In genomic region chr3L:347641-348405, dm6 we compare ENCODE assay signal across 1 fruit fly cellular context.
A peak's percentile ranks its signal among the peaks of the same experiment; 100 is the strongest.
TF ChIP-seq lines count a peak whose summit lies in the region.

No protein-coding gene starts in this region.

TF ChIP-seq in whole organism, embryonic, 481 proteins besides CTCF, POLR2A, EP300 and RAD21 (continued from another document and continues in another):
- TF ChIP-seq Ets97D (GFP tag; optimal IDR thresholded peaks at IDR 0.05; lab: Kevin White, UChicago): peak; percentile 29
- no peak for TF ChIP-seq zfh2 (GFP tag; optimal IDR thresholded peaks at IDR 0.05; lab: Kevin White, UChicago)
- no peak for TF ChIP-seq Gsc (GFP tag; IDR thresholded peaks at IDR 0.05; lab: Robert Waterston, UW)
- TF ChIP-seq CG13123 (GFP tag; optimal IDR thresholded peaks at IDR 0.05; lab: Kevin White, UChicago): peak; percentile 62
- TF ChIP-seq Fer3 (tag; optimal IDR thresholded peaks at IDR 0.05; lab: Kevin White, UChicago): peak; percentile 34
- TF ChIP-seq CG12744 (GFP tag; optimal IDR thresholded peaks at IDR 0.05; lab: Kevin White, UChicago): no peak
- TF ChIP-seq zen (tag; optimal IDR thresholded peaks at IDR 0.05; lab: Kevin White, UChicago): peak; percentile 46
- peak; percentile 68 for TF ChIP-seq stc (GFP tag; IDR thresholded peaks at IDR 0.05; lab: Robert Waterston, UW)
- TF ChIP-seq danr (GFP tag; IDR thresholded peaks at IDR 0.05; lab: Robert Waterston, UW): no peak
- TF ChIP-seq HmgZ (tag; optimal IDR thresholded peaks at IDR 0.05; lab: Kevin White, UChicago): no peak
- no peak for TF ChIP-seq pho (GFP tag; optimal IDR thresholded peaks at IDR 0.05; lab: Kevin White, UChicago)
- TF ChIP-seq en (GFP tag; optimal IDR thresholded peaks at IDR 0.05; lab: Kevin White, UChicago): peak; percentile 63
- TF ChIP-seq CG32767 (GFP tag; IDR thresholded peaks at IDR 0.05; lab: Robert Waterston, UW): peak; percentile 55; the same call in 1 of the 2 replicates
- no peak for TF ChIP-seq hb (GFP tag; IDR thresholded peaks at IDR 0.05; lab: Robert Waterston, UW; ENCODE audit: partially characterized antibody)
- peak; percentile 13 for TF ChIP-seq crc (GFP tag; optimal IDR thresholded peaks at IDR 0.05; lab: Kevin White, UChicago)
- TF ChIP-seq CG4328 (GFP tag; optimal IDR thresholded peaks at IDR 0.05; lab: Kevin White, UChicago): no peak
- peak; percentile 62 for TF ChIP-seq repo (GFP tag; optimal IDR thresholded peaks at IDR 0.05; lab: Kevin White, UChicago)
- TF ChIP-seq CG14050 (GFP tag; IDR thresholded peaks at IDR 0.05; lab: Robert Waterston, UW): peak; percentile 53; the same call in 2 of the 3 replicates
- TF ChIP-seq TFAM (GFP tag; optimal IDR thresholded peaks at IDR 0.05; lab: Kevin White, UChicago): peak; percentile 17
- TF ChIP-seq Myb (GFP tag; optimal IDR thresholded peaks at IDR 0.05; lab: Kevin White, UChicago): peak; percentile 18
- 0 out of 2 replicates have a peak, but pooled peaks have one; percentile 53 for TF ChIP-seq sim (GFP tag; IDR thresholded peaks at IDR 0.05; lab: Robert Waterston, UW)
- TF ChIP-seq zf30C (GFP tag; optimal IDR thresholded peaks at IDR 0.05; lab: Kevin White, UChicago): peak; percentile 81
- TF ChIP-seq sug (tag; optimal IDR thresholded peaks at IDR 0.05; lab: Kevin White, UChicago): no peak
- peak; percentile 71 for TF ChIP-seq CG2678 (tag; optimal IDR thresholded peaks at IDR 0.05; lab: Kevin White, UChicago)
- peak; percentile 46 for TF ChIP-seq CG18599 (GFP tag; optimal IDR thresholded peaks at IDR 0.05; lab: Kevin White, UChicago)
- no peak for TF ChIP-seq CG17612 (GFP tag; IDR thresholded peaks at IDR 0.05; lab: Robert Waterston, UW)
- TF ChIP-seq CG11093 (GFP tag; IDR thresholded peaks at IDR 0.05; lab: Robert Waterston, UW): peak; percentile 75; the same call in 2 of the 3 replicates
- no peak for TF ChIP-seq sc (optimal IDR thresholded peaks at IDR 0.05; lab: Kevin White, UChicago)
- TF ChIP-seq sc (GFP tag; optimal IDR thresholded peaks at IDR 0.05; lab: Kevin White, UChicago): peak; percentile 78
- no peak for TF ChIP-seq CG3995 (GFP tag; optimal IDR thresholded peaks at IDR 0.05; lab: Kevin White, UChicago)
- TF ChIP-seq CG14860 (GFP tag; IDR thresholded peaks at IDR 0.05; lab: Robert Waterston, UW; ENCODE audit: partially characterized antibody): no peak
- peak; percentile 61 for TF ChIP-seq CG7556 (GFP tag; optimal IDR thresholded peaks at IDR 0.05; lab: Kevin White, UChicago)
- TF ChIP-seq toy (GFP tag; IDR thresholded peaks at IDR 0.05; lab: Robert Waterston, UW): no peak
- peak; percentile 67 for TF ChIP-seq gsb-n (tag; optimal IDR thresholded peaks at IDR 0.05; lab: Kevin White, UChicago)
- peak; percentile 48 for TF ChIP-seq CG6654 (GFP tag; optimal IDR thresholded peaks at IDR 0.05; lab: Kevin White, UChicago)
- peak; percentile 66 for TF ChIP-seq lab (GFP tag; optimal IDR thresholded peaks at IDR 0.05; lab: Kevin White, UChicago)
- TF ChIP-seq tx (GFP tag; optimal IDR thresholded peaks at IDR 0.05; lab: Kevin White, UChicago): peak; percentile 59
- TF ChIP-seq CG6254 (GFP tag; optimal IDR thresholded peaks at IDR 0.05; lab: Kevin White, UChicago): peak; percentile 69
- peak; percentile 62 for TF ChIP-seq PHDP (tag; optimal IDR thresholded peaks at IDR 0.05; lab: Kevin White, UChicago)
- TF ChIP-seq CG10979 (tag; optimal IDR thresholded peaks at IDR 0.05; lab: Kevin White, UChicago): peak; percentile 86
- no peak for TF ChIP-seq CrebB (tag; optimal IDR thresholded peaks at IDR 0.05; lab: Kevin White, UChicago)
- no peak for TF ChIP-seq HLH4C (GFP tag; IDR thresholded peaks at IDR 0.05; lab: Robert Waterston, UW; ENCODE audit: partially characterized antibody)
- TF ChIP-seq D19A (tag; optimal IDR thresholded peaks at IDR 0.05; lab: Kevin White, UChicago): peak; percentile 71
- TF ChIP-seq D19B (GFP tag; optimal IDR thresholded peaks at IDR 0.05; lab: Kevin White, UChicago): no peak
- TF ChIP-seq seq (GFP tag; IDR thresholded peaks at IDR 0.05; lab: Robert Waterston, UW): peak; percentile 35; the same call in 1 of the 2 replicates
- TF ChIP-seq gcm (GFP tag; optimal IDR thresholded peaks at IDR 0.05; lab: Kevin White, UChicago): peak; percentile 68
- no peak for TF ChIP-seq CG11085 (GFP tag; IDR thresholded peaks at IDR 0.05; lab: Robert Waterston, UW)
- peak; percentile 85 for TF ChIP-seq Blimp-1 (GFP tag; optimal IDR thresholded peaks at IDR 0.05; lab: Kevin White, UChicago)
- TF ChIP-seq ftz-f1 (GFP tag; optimal IDR thresholded peaks at IDR 0.05; lab: Kevin White, UChicago): no peak
- TF ChIP-seq CG34376 (GFP tag; optimal IDR thresholded peaks at IDR 0.05; lab: Kevin White, UChicago): no peak
- peak; percentile 54 for TF ChIP-seq CG6689 (GFP tag; IDR thresholded peaks at IDR 0.05; lab: Robert Waterston, UW)
- TF ChIP-seq CG12942 (GFP tag; optimal IDR thresholded peaks at IDR 0.05; lab: Kevin White, UChicago): peak; percentile 77
- TF ChIP-seq unpg (GFP tag; optimal IDR thresholded peaks at IDR 0.05; lab: Kevin White, UChicago): peak; percentile 70
- TF ChIP-seq B-H2 (GFP tag; optimal IDR thresholded peaks at IDR 0.05; lab: Kevin White, UChicago): no peak
- no peak for TF ChIP-seq Doc3 (GFP tag; IDR thresholded peaks at IDR 0.05; lab: Robert Waterston, UW; ENCODE audit: partially characterized antibody)
- peak; percentile 40 for TF ChIP-seq CG17186 (GFP tag; optimal IDR thresholded peaks at IDR 0.05; lab: Kevin White, UChicago)
- TF ChIP-seq Usf (GFP tag; optimal IDR thresholded peaks at IDR 0.05; lab: Kevin White, UChicago): no peak
- peak; percentile 57 for TF ChIP-seq ewg (GFP tag; optimal IDR thresholded peaks at IDR 0.05; lab: Kevin White, UChicago)
- peak; percentile 65 for TF ChIP-seq CG6272 (GFP tag; IDR thresholded peaks at IDR 0.05; lab: Robert Waterston, UW)
- no peak for TF ChIP-seq Lpt (GFP tag; optimal IDR thresholded peaks at IDR 0.05; lab: Kevin White, UChicago)
- TF ChIP-seq CG17361 (GFP tag; IDR thresholded peaks at IDR 0.05; lab: Robert Waterston, UW): peak; percentile 55; the same call in 2 of the 3 replicates
- 0 out of 2 replicates have a peak, but pooled peaks have one; percentile 13 for TF ChIP-seq Lim3 (GFP tag; IDR thresholded peaks at IDR 0.05; lab: Robert Waterston, UW)
- peak; percentile 68 for TF ChIP-seq Nf-YB (GFP tag; optimal IDR thresholded peaks at IDR 0.05; lab: Kevin White, UChicago)
- TF ChIP-seq tup (GFP tag; optimal IDR thresholded peaks at IDR 0.05; lab: Kevin White, UChicago): no peak
- TF ChIP-seq gsb (GFP tag; IDR thresholded peaks at IDR 0.05; lab: Robert Waterston, UW): no peak
- no peak for TF ChIP-seq amos (GFP tag; IDR thresholded peaks at IDR 0.05; lab: Robert Waterston, UW; ENCODE audit: partially characterized antibody)
- no peak for TF ChIP-seq yki (optimal IDR thresholded peaks at IDR 0.05; lab: Kevin White, UChicago)
- TF ChIP-seq CG18262 (tag; optimal IDR thresholded peaks at IDR 0.05; lab: Kevin White, UChicago): peak; percentile 86
- no peak for TF ChIP-seq scrt (GFP tag; optimal IDR thresholded peaks at IDR 0.05; lab: Kevin White, UChicago)
- peak; percentile 22 for TF ChIP-seq CG15696 (tag; optimal IDR thresholded peaks at IDR 0.05; lab: Kevin White, UChicago)
- TF ChIP-seq NFAT (GFP tag; IDR thresholded peaks at IDR 0.05; lab: Robert Waterston, UW): peak; percentile 40; the same call in 1 of the 2 replicates
- TF ChIP-seq CG3407 (GFP tag; optimal IDR thresholded peaks at IDR 0.05; lab: Kevin White, UChicago): peak; percentile 75
- TF ChIP-seq CG12299 (tag; optimal IDR thresholded peaks at IDR 0.05; lab: Kevin White, UChicago): peak; percentile 43
- TF ChIP-seq nau (GFP tag; optimal IDR thresholded peaks at IDR 0.05; lab: Kevin White, UChicago): peak; percentile 49
- TF ChIP-seq CG15479 (GFP tag; optimal IDR thresholded peaks at IDR 0.05; lab: Kevin White, UChicago): peak; percentile 81
- no peak for TF ChIP-seq CG2129 (GFP tag; IDR thresholded peaks at IDR 0.05; lab: Robert Waterston, UW; ENCODE audit: partially characterized antibody)
- TF ChIP-seq MTF-1 (GFP tag; optimal IDR thresholded peaks at IDR 0.05; lab: Kevin White, UChicago; ENCODE audit: borderline replicate concordance): peak; percentile 14
- no peak for TF ChIP-seq Vsx1 (GFP tag; optimal IDR thresholded peaks at IDR 0.05; lab: Kevin White, UChicago)
- peak; percentile 15 for TF ChIP-seq CG17912 (GFP tag; optimal IDR thresholded peaks at IDR 0.05; lab: Kevin White, UChicago)
- no peak for TF ChIP-seq ato (GFP tag; IDR thresholded peaks at IDR 0.05; lab: Robert Waterston, UW; ENCODE audit: partially characterized antibody)
- peak; percentile 71 for TF ChIP-seq Hsf (GFP tag; optimal IDR thresholded peaks at IDR 0.05; lab: Kevin White, UChicago)
- TF ChIP-seq CG32532 (GFP tag; IDR thresholded peaks at IDR 0.05; lab: Robert Waterston, UW): no peak
- TF ChIP-seq CG10147 (GFP tag; optimal IDR thresholded peaks at IDR 0.05; lab: Kevin White, UChicago): no peak
- peak; percentile 27 for TF ChIP-seq CG31388 (GFP tag; optimal IDR thresholded peaks at IDR 0.05; lab: Kevin White, UChicago)
- TF ChIP-seq CoRest (tag; optimal IDR thresholded peaks at IDR 0.05; lab: Kevin White, UChicago): peak; percentile 66
- no peak for TF ChIP-seq CG10462 (GFP tag; optimal IDR thresholded peaks at IDR 0.05; lab: Kevin White, UChicago)
- TF ChIP-seq stwl (tag; optimal IDR thresholded peaks at IDR 0.05; lab: Kevin White, UChicago): no peak
- peak; percentile 44; the same call in 1 of the 2 replicates for TF ChIP-seq CG14014 (GFP tag; IDR thresholded peaks at IDR 0.05; lab: Robert Waterston, UW)
- no peak for TF ChIP-seq CG3281 (GFP tag; optimal IDR thresholded peaks at IDR 0.05; lab: Kevin White, UChicago)
- no peak for TF ChIP-seq NC2α (GFP tag; optimal IDR thresholded peaks at IDR 0.05; lab: Kevin White, UChicago)
- TF ChIP-seq trh (GFP tag; optimal IDR thresholded peaks at IDR 0.05; lab: Kevin White, UChicago): no peak
- TF ChIP-seq CG4820 (GFP tag; optimal IDR thresholded peaks at IDR 0.05; lab: Kevin White, UChicago): peak; percentile 74
- no peak for TF ChIP-seq Fer2 (tag; optimal IDR thresholded peaks at IDR 0.05; lab: Kevin White, UChicago)
- peak; percentile 67; the same call in 1 of the 3 replicates for TF ChIP-seq CG34422 (GFP tag; IDR thresholded peaks at IDR 0.05; lab: Robert Waterston, UW)
- no peak for TF ChIP-seq CG12104 (GFP tag; optimal IDR thresholded peaks at IDR 0.05; lab: Kevin White, UChicago)
- TF ChIP-seq HLH3B (GFP tag; IDR thresholded peaks at IDR 0.05; lab: Robert Waterston, UW): peak; percentile 80
- 0 out of 3 replicates have a peak, but pooled peaks have one; percentile 44 for TF ChIP-seq CG3726 (GFP tag; IDR thresholded peaks at IDR 0.05; lab: Robert Waterston, UW)
- TF ChIP-seq CG12236 (GFP tag; optimal IDR thresholded peaks at IDR 0.05; lab: Kevin White, UChicago): peak; percentile 81
- peak; percentile 61 for TF ChIP-seq Asciz (GFP tag; optimal IDR thresholded peaks at IDR 0.05; lab: Kevin White, UChicago)
- no peak for TF ChIP-seq Bgb (GFP tag; IDR thresholded peaks at IDR 0.05; lab: Robert Waterston, UW; ENCODE audit: partially characterized antibody)
- peak; percentile 33; the same call in 1 of the 3 replicates for TF ChIP-seq CG11695 (GFP tag; IDR thresholded peaks at IDR 0.05; lab: Robert Waterston, UW)
- no peak for TF ChIP-seq salm (tag; optimal IDR thresholded peaks at IDR 0.05; lab: Kevin White, UChicago)
- TF ChIP-seq fd3F (GFP tag; optimal IDR thresholded peaks at IDR 0.05; lab: Kevin White, UChicago): no peak
- TF ChIP-seq da (GFP tag; optimal IDR thresholded peaks at IDR 0.05; lab: Kevin White, UChicago): peak; percentile 36
- peak; percentile 54 for TF ChIP-seq eyg (GFP tag; optimal IDR thresholded peaks at IDR 0.05; lab: Kevin White, UChicago)
- TF ChIP-seq odd (GFP tag; optimal IDR thresholded peaks at IDR 0.05; lab: Kevin White, UChicago): peak; percentile 12
- TF ChIP-seq CG9727 (GFP tag; optimal IDR thresholded peaks at IDR 0.05; lab: Kevin White, UChicago): peak; percentile 72
- TF ChIP-seq Atf6 (GFP tag; IDR thresholded peaks at IDR 0.05; lab: Robert Waterston, UW): peak; percentile 30; the same call in 1 of the 2 replicates
- TF ChIP-seq onecut (GFP tag; IDR thresholded peaks at IDR 0.05; lab: Robert Waterston, UW): peak; percentile 50; the same call in 1 of the 2 replicates
- TF ChIP-seq ATbp (GFP tag; optimal IDR thresholded peaks at IDR 0.05; lab: Kevin White, UChicago): peak; percentile 85
- no peak for TF ChIP-seq pfk (GFP tag; optimal IDR thresholded peaks at IDR 0.05; lab: Kevin White, UChicago)
- TF ChIP-seq CG6175 (GFP tag; IDR thresholded peaks at IDR 0.05; lab: Robert Waterston, UW): no peak
- TF ChIP-seq maf-S (GFP tag; optimal IDR thresholded peaks at IDR 0.05; lab: Kevin White, UChicago): peak; percentile 14
- TF ChIP-seq cato (GFP tag; optimal IDR thresholded peaks at IDR 0.05; lab: Kevin White, UChicago; ENCODE audit: borderline replicate concordance): peak; percentile 58
- peak; percentile 47 for TF ChIP-seq CG5180 (GFP tag; optimal IDR thresholded peaks at IDR 0.05; lab: Kevin White, UChicago)
- TF ChIP-seq CG9817 (tag; optimal IDR thresholded peaks at IDR 0.05; lab: Kevin White, UChicago): peak; percentile 44
- TF ChIP-seq mirr (GFP tag; optimal IDR thresholded peaks at IDR 0.05; lab: Kevin White, UChicago): no peak
- no peak for TF ChIP-seq CG10321 (GFP tag; IDR thresholded peaks at IDR 0.05; lab: Robert Waterston, UW)
- peak; percentile 67 for TF ChIP-seq Abd-B (GFP tag; optimal IDR thresholded peaks at IDR 0.05; lab: Kevin White, UChicago)
- no peak for TF ChIP-seq slou (GFP tag; optimal IDR thresholded peaks at IDR 0.05; lab: Kevin White, UChicago)
- peak; percentile 53 for TF ChIP-seq nerfin-1 (tag; optimal IDR thresholded peaks at IDR 0.05; lab: Kevin White, UChicago)
- peak; percentile 7 for TF ChIP-seq schlank (tag; optimal IDR thresholded peaks at IDR 0.05; lab: Kevin White, UChicago)
- TF ChIP-seq al (GFP tag; IDR thresholded peaks at IDR 0.05; lab: Robert Waterston, UW): 0 out of 2 replicates have a peak, but pooled peaks have one; percentile 4
- TF ChIP-seq Ssrp (tag; optimal IDR thresholded peaks at IDR 0.05; lab: Kevin White, UChicago): peak; percentile 81
- peak; percentile 60 for TF ChIP-seq CG11723 (GFP tag; optimal IDR thresholded peaks at IDR 0.05; lab: Kevin White, UChicago)
- no peak for TF ChIP-seq knrl (GFP tag; IDR thresholded peaks at IDR 0.05; lab: Robert Waterston, UW; ENCODE audit: partially characterized antibody)
- peak; percentile 29 for TF ChIP-seq twi (tag; optimal IDR thresholded peaks at IDR 0.05; lab: Kevin White, UChicago)
- peak; percentile 82 for TF ChIP-seq CG12391 (tag; optimal IDR thresholded peaks at IDR 0.05; lab: Kevin White, UChicago)
- no peak for TF ChIP-seq tna (GFP tag; IDR thresholded peaks at IDR 0.05; lab: Robert Waterston, UW; ENCODE audit: partially characterized antibody)
- TF ChIP-seq CG7786 (GFP tag; optimal IDR thresholded peaks at IDR 0.05; lab: Kevin White, UChicago): peak; percentile 73
